Worm (Caenorhabditis elegans): Measurements from ENCODE around the gene grl-26.

grl-26 gene

DNA sequence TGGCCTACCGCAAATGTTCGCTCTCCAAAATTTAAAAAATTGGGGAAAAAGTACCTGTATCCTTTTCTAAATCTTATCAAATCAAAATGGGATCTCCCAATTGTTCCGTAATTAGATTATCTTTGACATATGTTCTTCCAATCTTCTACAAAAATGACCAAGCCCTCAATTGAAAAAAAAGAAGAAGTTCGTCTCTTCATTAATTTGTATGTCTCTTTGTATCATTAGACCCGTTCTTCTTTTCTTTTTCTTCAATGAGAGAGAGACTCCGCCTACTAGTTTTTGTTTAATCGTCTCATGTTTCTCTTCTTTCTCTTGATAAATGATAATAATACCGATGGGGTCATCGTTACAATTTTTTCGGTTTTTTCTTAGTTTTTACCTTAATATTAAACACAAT is 19.4 kb downstream of the grl-26 start:
- TF ChIP-seq elt-3 (tag; optimal IDR thresholded peaks at IDR 0.05): peak in 2 of 6 experiments; percentile 0 to 55
- peak; percentile 53 for TF ChIP-seq blmp-1 (tag; optimal IDR thresholded peaks at IDR 0.05)
- TF ChIP-seq lin-39 (tag; optimal IDR thresholded peaks at IDR 0.05): no peak
- peak; percentile 27 for TF ChIP-seq lin-14 (GFP tag; optimal IDR thresholded peaks at IDR 0.05)
- TF ChIP-seq nhr-47 (tag; optimal IDR thresholded peaks at IDR 0.05): no peak

DNA sequence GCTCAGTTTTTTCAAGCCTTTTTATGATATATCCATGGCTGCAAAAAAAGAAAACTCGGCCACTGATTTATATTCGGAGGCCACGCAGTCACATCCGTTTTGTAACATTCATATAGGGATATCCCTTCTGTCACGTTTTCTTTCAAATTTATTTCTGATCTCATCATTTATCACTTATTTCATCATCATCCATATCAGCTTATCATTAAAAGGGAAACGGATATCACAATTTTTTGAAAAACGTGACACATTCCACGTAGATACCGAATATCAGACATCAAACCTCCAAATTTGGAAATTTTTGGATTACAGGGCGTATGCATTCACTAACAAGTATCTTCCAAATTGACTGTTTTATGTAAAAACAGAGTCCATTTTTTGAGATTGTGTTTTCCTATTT is 19.9 kb downstream of the grl-26 start:
- TF ChIP-seq elt-3 (tag; optimal IDR thresholded peaks at IDR 0.05) (peak in 3 of 6 experiments; percentile 44 to 83 (median 57)), unc-62 (GFP tag; optimal IDR thresholded peaks at IDR 0.05) (no peak), tbx-2 (tag; optimal IDR thresholded peaks at IDR 0.05) (no peak), grh-1 (GFP tag; IDR thresholded peaks at IDR 0.05) (0 out of 2 replicates have a peak, but pooled peaks have one; percentile 24), ama-1 (optimal IDR thresholded peaks at IDR 0.05) (no peak), Y116A8C.19 (tag; optimal IDR thresholded peaks at IDR 0.05; ENCODE audit: borderline replicate concordance) (no peak), nhr-47 (tag; optimal IDR thresholded peaks at IDR 0.05) (peak; percentile 31), lin-14 (GFP tag; optimal IDR thresholded peaks at IDR 0.05) (peak; percentile 32), nhr-71 (tag; optimal IDR thresholded peaks at IDR 0.05) (peak; percentile 55), fkh-8 (tag; optimal IDR thresholded peaks at IDR 0.05) (no peak), blmp-1 (tag; optimal IDR thresholded peaks at IDR 0.05) (peak; percentile 73), nhr-20 (tag; optimal IDR thresholded peaks at IDR 0.05) (peak; percentile 9), ztf-11 (tag; optimal IDR thresholded peaks at IDR 0.05) (no peak), efl-1 (optimal IDR thresholded peaks at IDR 0.05) (no peak), efl-1 (GFP tag; optimal IDR thresholded peaks at IDR 0.05 in 1 of 2) (peak in 1 of 2 experiments; percentile 78), ceh-90 (tag; optimal IDR thresholded peaks at IDR 0.05) (no peak), egl-13 (tag; optimal IDR thresholded peaks at IDR 0.05) (peak; percentile 36), lin-15B (tag; optimal IDR thresholded peaks at IDR 0.05) (no peak), nhr-85 (tag) (peak; percentile 40), nhr-237 (tag; optimal IDR thresholded peaks at IDR 0.05) (no peak)

ce11 chrIV:300307-300706 is 22.3 kb downstream of the grl-26 start:
- TF ChIP-seq ztf-11 (tag; optimal IDR thresholded peaks at IDR 0.05) (no peak), ceh-82 (tag; optimal IDR thresholded peaks at IDR 0.05) (no peak), lin-39 (tag; optimal IDR thresholded peaks at IDR 0.05) (no peak), unc-86 (tag; optimal IDR thresholded peaks at IDR 0.05) (no peak), hlh-4 (tag; optimal IDR thresholded peaks at IDR 0.05) (no peak), rnt-1 (tag; optimal IDR thresholded peaks at IDR 0.05) (no peak), nhr-76 (tag; optimal IDR thresholded peaks at IDR 0.05) (no peak), pqm-1 (tag; optimal IDR thresholded peaks at IDR 0.05) (no peak), lin-14 (GFP tag; optimal IDR thresholded peaks at IDR 0.05) (no peak)

DNA sequence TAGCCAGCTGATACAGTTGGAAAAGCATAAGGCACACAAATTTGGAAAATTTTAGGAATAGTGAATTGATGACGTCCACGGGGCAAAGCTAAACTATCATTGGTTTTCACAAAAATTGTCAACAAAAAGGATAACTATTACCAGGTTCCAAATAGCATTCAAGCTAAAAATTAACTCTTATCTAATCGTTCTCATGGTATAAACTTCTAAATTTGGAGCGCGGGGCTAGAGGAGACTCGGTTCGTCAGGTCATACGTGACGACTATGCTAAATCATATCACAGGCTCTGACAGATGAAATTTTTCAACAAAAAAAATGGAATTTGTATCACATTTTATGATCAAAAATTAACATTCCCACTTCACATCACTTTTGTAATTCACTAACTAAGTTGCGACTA is 23.4 kb downstream of the grl-26 start:
- no peak for TF ChIP-seq nhr-12 (tag; optimal IDR thresholded peaks at IDR 0.05)
- no peak for TF ChIP-seq blmp-1 (tag; optimal IDR thresholded peaks at IDR 0.05)
- no peak for TF ChIP-seq unc-86 (tag; optimal IDR thresholded peaks at IDR 0.05)
- no peak for TF ChIP-seq efl-1 (optimal IDR thresholded peaks at IDR 0.05)
- TF ChIP-seq efl-1 (GFP tag; optimal IDR thresholded peaks at IDR 0.05 in 1 of 2): peak in 1 of 2 experiments; percentile 91

DNA sequence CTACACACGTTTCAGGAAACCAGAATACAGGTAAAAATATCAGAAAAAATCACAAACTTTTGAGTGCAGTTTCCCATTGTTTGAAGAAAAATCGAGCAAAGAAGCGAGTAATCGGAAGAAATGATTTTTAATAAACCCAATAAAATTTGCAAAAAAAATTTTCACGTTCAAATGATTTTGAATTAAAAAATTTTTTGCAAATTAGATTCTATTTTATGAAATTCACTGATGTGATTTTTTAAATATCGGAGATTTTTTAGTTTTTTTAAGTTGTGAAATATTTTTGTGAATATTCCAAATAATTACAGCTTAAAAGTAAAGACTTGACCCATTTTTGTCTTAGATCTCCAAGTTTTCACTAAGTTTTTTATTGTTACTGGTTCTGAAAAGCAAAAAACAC is 24.4 kb downstream of the grl-26 start, which contains the start of gene pnp-1:
Gene pnp-1 (minus strand): TSS at position 101 of the 400 bp plus-strand sequence.
- TF ChIP-seq nhr-71 (tag; optimal IDR thresholded peaks at IDR 0.05) (no peak), nhr-90 (tag; optimal IDR thresholded peaks at IDR 0.05; ENCODE audit: poor library complexity) (no peak), tlp-1 (tag; optimal IDR thresholded peaks at IDR 0.05) (no peak), blmp-1 (tag; optimal IDR thresholded peaks at IDR 0.05) (no peak), unc-86 (tag; optimal IDR thresholded peaks at IDR 0.05) (no peak), unc-130 (tag; optimal IDR thresholded peaks at IDR 0.05) (no peak), nhr-47 (tag; optimal IDR thresholded peaks at IDR 0.05) (no peak), lsy-2 (tag; optimal IDR thresholded peaks at IDR 0.05) (no peak), Y116A8C.19 (tag; optimal IDR thresholded peaks at IDR 0.05; ENCODE audit: borderline replicate concordance) (no peak), nhr-28 (tag; optimal IDR thresholded peaks at IDR 0.05) (no peak), hlh-17 (GFP tag; optimal IDR thresholded peaks at IDR 0.05; ENCODE audit: borderline replicate concordance) (no peak), nhr-11 (tag; optimal IDR thresholded peaks at IDR 0.05) (no peak)
